Worm (Caenorhabditis elegans) whole organism, L1 larva: ENCODE data around the gene clec-160.

Experiments
- aha-1 ChIP-seq: fragments of 150-350 bp; optimal IDR thresholded peaks from 2 replicates; lab custom pipeline; 2014; ENCODE audit warnings: missing biosample characterization, missing genetic modification characterization
- lin-35 ChIP-seq, 2 experiments: fragments of 150-350 bp; optimal IDR thresholded peaks; 2 replicates each; lab custom pipeline; 2014; ENCODE audit warnings: missing biosample characterization in 2 of 2, missing genetic modification characterization in 2 of 2, missing genetic modification reagents in 2 of 2
- nhr-12 ChIP-seq: sonication (generic microtip); optimal IDR thresholded peaks from 2 replicates; lab custom pipeline; 2017; ENCODE audit warnings: missing biosample characterization, missing genetic modification characterization
- nhr-237 ChIP-seq: fragments of 150-350 bp; optimal IDR thresholded peaks from 2 replicates; lab custom pipeline; 2014; ENCODE audit warnings: missing biosample characterization, missing genetic modification characterization
- nhr-28 ChIP-seq: fragments of 150-350 bp; optimal IDR thresholded peaks from 2 replicates; lab custom pipeline; 2014; ENCODE audit warnings: missing biosample characterization, missing genetic modification characterization
- nhr-85 ChIP-seq: sonication (generic microtip); peaks from one replicate; lab custom pipeline; 2016; ENCODE audit warnings: missing genetic modification characterization, inconsistent platforms, missing compliant biosample characterization
- rnt-1 ChIP-seq: sonication (generic microtip); optimal IDR thresholded peaks from 2 replicates; lab custom pipeline; 2016; ENCODE audit warnings: mild to moderate bottlenecking, missing genetic modification characterization, moderate library complexity, missing compliant biosample characterization
- unc-30 ChIP-seq: sonication (generic microtip); optimal IDR thresholded peaks from 2 replicates; lab custom pipeline; 2017; ENCODE audit warnings: missing biosample characterization, missing genetic modification characterization
- zip-4 ChIP-seq: fragments of 200-800 bp; sonication (Bioruptor generic); optimal IDR thresholded peaks from 2 replicates; lab custom pipeline; 2018; ENCODE audit warnings: mild to moderate bottlenecking, missing genetic modification characterization, moderate library complexity, missing compliant biosample characterization

DNA sequence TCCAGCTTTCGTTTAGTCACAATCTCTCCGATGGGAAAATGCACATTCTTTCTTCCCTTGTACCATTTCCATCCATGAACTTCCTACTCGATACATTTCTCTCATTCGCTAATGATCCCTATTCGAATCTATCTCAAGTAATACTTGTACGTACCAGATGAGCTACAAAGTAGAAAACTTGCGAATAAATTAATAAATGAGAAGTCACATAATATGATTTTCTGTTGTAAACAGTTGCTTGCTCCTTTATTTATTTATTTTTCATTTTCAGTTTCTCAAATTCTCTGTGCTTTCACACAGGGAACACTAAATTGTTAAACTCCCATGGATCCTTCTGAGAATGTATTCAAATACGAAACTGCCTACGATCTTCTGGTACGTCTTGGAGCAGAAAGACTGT lies 49.6 kb downstream of the clec-160 start, which contains the start of gene rfs-1:
- TF ChIP-seq aha-1 (tag; lab: Kevin White, UChicago) = no peak
- TF ChIP-seq zip-4 (GFP tag; lab: Kevin White, UChicago) = no peak
- no peak for TF ChIP-seq nhr-28 (tag; lab: Kevin White, UChicago)
- TF ChIP-seq rnt-1 (tag; lab: Kevin White, UChicago) = no peak
- TF ChIP-seq nhr-12 = no peak
- no peak for TF ChIP-seq nhr-237
- no peak for TF ChIP-seq unc-30
- no peak for TF ChIP-seq lin-35 (GFP tag; optimal IDR thresholded peaks at IDR 0.05; lab: Kevin White, UChicago)
- TF ChIP-seq nhr-85 (tag; lab: Kevin White, UChicago) = no peak
